Fruit fly (Drosophila melanogaster): ENCODE measurements around the gene CG9386.

Gene CG9386

DNA sequence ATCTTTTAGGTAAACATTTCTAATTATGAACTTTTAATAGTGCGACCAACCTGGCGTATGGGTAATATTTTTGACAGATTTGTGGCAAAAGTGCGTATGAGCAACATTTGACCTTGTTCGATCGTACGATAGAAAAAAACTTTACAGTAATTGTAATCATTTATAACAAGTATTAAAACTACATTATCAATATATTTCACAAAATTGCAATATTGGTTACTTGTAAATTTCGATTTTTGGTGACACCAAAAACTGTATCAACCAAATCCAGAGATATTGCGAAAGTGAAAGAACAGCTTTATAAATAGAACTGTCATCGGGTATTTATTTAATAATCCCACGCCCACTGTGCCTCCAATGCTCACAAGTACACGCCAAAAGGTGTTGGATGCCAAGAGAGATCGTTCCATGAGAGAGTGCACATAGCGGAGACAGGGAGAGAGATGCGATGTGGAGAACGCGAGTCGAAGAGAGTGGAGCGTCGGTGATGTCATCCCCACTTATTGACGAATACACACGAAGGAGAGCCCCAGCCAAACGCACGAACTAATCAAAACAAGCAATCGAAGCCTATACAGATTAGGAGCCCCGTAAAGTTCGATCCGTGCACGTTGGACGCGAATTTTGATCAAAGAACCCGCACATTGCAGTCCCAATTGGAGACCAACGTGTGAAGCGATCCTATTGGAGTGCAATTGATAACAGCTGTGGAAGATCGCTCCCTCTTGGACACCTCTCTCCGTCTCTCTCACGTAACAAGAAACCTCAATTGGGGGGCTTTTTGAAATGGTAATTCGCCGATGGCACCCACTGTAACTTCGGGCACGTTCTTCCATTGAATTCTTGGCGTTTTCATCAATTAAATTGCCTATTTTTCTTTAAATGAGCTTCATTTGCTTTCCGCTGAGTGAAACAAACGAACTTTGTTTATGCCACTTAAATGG lies 21.8 kb downstream of the CG9386 start (continued):
- TF ChIP-seq aop (GFP tag; IDR thresholded peaks at IDR 0.05) (0 out of 2 replicates have a peak, but pooled peaks have one; percentile 35), Nf-YC (tag; optimal IDR thresholded peaks at IDR 0.05) (peak; percentile 92), CG2875 (GFP tag; optimal IDR thresholded peaks at IDR 0.05) (peak; percentile 96), insv (GFP tag; optimal IDR thresholded peaks at IDR 0.05) (peak; percentile 40 to 78), Mes4 (GFP tag; optimal IDR thresholded peaks at IDR 0.05) (peak; percentile 89), kni (GFP tag; optimal IDR thresholded peaks at IDR 0.05) (peak; percentile 88), sens-2 (GFP tag; IDR thresholded peaks at IDR 0.05) (peak; percentile 33; the same call in 1 of the 2 replicates), CG12769 (tag; optimal IDR thresholded peaks at IDR 0.05) (peak; percentile 89), CG3838 (GFP tag; optimal IDR thresholded peaks at IDR 0.05) (peak; percentile 85), CG15073 (GFP tag; optimal IDR thresholded peaks at IDR 0.05) (peak; percentile 71), trem (tag; optimal IDR thresholded peaks at IDR 0.05) (peak; percentile 82), salm (tag; optimal IDR thresholded peaks at IDR 0.05) (peak; percentile 91), Six4 (GFP tag; optimal IDR thresholded peaks at IDR 0.05) (peak; percentile 94), CG12744 (GFP tag; optimal IDR thresholded peaks at IDR 0.05) (peak; percentile 88), CG30431 (GFP tag; optimal IDR thresholded peaks at IDR 0.05) (peak; percentile 89), CG12391 (tag; optimal IDR thresholded peaks at IDR 0.05) (peak; percentile 94), crp (GFP tag; optimal IDR thresholded peaks at IDR 0.05) (peak in 1 of 2 experiments; percentile 70), pita (GFP tag; optimal IDR thresholded peaks at IDR 0.05) (no peak), usp (GFP tag; optimal IDR thresholded peaks at IDR 0.05) (no peak), CG10321 (GFP tag; IDR thresholded peaks at IDR 0.05) (peak; percentile 43; the same call in 1 of the 2 replicates), Atf-2 (GFP tag; optimal IDR thresholded peaks at IDR 0.05) (peak; percentile 90), Dek (tag; optimal IDR thresholded peaks at IDR 0.05) (peak; percentile 96), chinmo (GFP tag; IDR thresholded peaks at IDR 0.05; ENCODE audit: partially characterized antibody) (peak; percentile 95), wdn (GFP tag; IDR thresholded peaks at IDR 0.05) (peak; percentile 84), MTF-1 (GFP tag; optimal IDR thresholded peaks at IDR 0.05; ENCODE audit: borderline replicate concordance) (peak; percentile 57), CG11085 (GFP tag; IDR thresholded peaks at IDR 0.05) (peak; percentile 80), tio (GFP tag; optimal IDR thresholded peaks at IDR 0.05) (peak; percentile 97), CG16863 (GFP tag; optimal IDR thresholded peaks at IDR 0.05) (peak; percentile 90), Elba2 (GFP tag; optimal IDR thresholded peaks at IDR 0.05) (peak; percentile 62), CG13775 (GFP tag; optimal IDR thresholded peaks at IDR 0.05) (peak; percentile 97), bcd (GFP tag; optimal IDR thresholded peaks at IDR 0.05) (peak; percentile 97), CG8944 (GFP tag; optimal IDR thresholded peaks at IDR 0.05) (peak; percentile 82), ase (GFP tag; IDR thresholded peaks at IDR 0.05) (peak; percentile 79; the same call in 2 of the 3 replicates), row (GFP tag; IDR thresholded peaks at IDR 0.05) (peak; percentile 94), Doc2 (GFP tag; IDR thresholded peaks at IDR 0.05) (peak; percentile 72), CG14860 (GFP tag; IDR thresholded peaks at IDR 0.05; ENCODE audit: partially characterized antibody) (peak; percentile 46; the same call in 2 of the 3 replicates), CG12299 (tag; optimal IDR thresholded peaks at IDR 0.05) (peak; percentile 93), dmrt99B (tag; optimal IDR thresholded peaks at IDR 0.05) (peak; percentile 98), Abd-B (GFP tag; optimal IDR thresholded peaks at IDR 0.05) (peak; percentile 94), p53 (GFP tag; optimal IDR thresholded peaks at IDR 0.05) (peak; percentile 72), CG3163 (GFP tag; optimal IDR thresholded peaks at IDR 0.05) (peak; percentile 63), ttk (GFP tag; IDR thresholded peaks at IDR 0.05) (peak; percentile 78), CTCF (GFP tag; optimal IDR thresholded peaks at IDR 0.05) (peak; percentile 71), chn (GFP tag; optimal IDR thresholded peaks at IDR 0.05) (peak; percentile 89), fru (optimal IDR thresholded peaks at IDR 0.05) (no peak), nmo (GFP tag; optimal IDR thresholded peaks at IDR 0.05) (peak; percentile 98), pum (GFP tag; optimal IDR thresholded peaks at IDR 0.05) (peak; percentile 91), Side (GFP tag; optimal IDR thresholded peaks at IDR 0.05) (peak; percentile 90), CG4707 (GFP tag; optimal IDR thresholded peaks at IDR 0.05) (peak; percentile 81)

Data from whole organism, embryonic.